4 worm cellular contexts compared by ENCODE assay signal in genomic region chrX:271509-271908, ce11.
TF ChIP-seq lines count a peak whose summit lies in the region.

No protein-coding gene starts in this region.

TF ChIP-seq in whole organism, L3 larva, 47 proteins besides CTCF, POLR2A, EP300 and RAD21:
- TF ChIP-seq hmg-11 (tag; optimal IDR thresholded peaks at IDR 0.05; lab: Kevin White, UChicago) (no peak), elt-1 (tag; optimal IDR thresholded peaks at IDR 0.05; lab: Kevin White, UChicago) (no peak), nhr-77 (tag; optimal IDR thresholded peaks at IDR 0.05; lab: Kevin White, UChicago) (no peak), nhr-28 (tag; optimal IDR thresholded peaks at IDR 0.05; lab: Kevin White, UChicago) (no peak), ztf-4 (tag; optimal IDR thresholded peaks at IDR 0.05; lab: Kevin White, UChicago) (no peak), ceh-28 (tag; optimal IDR thresholded peaks at IDR 0.05; lab: Kevin White, UChicago) (peak; percentile 78), lin-39 (tag; optimal IDR thresholded peaks at IDR 0.05; lab: Kevin White, UChicago) (no peak), ama-1 (optimal IDR thresholded peaks at IDR 0.05; lab: Kevin White, UChicago) (no peak)

TF ChIP-seq in whole organism, L4 larva, 104 proteins besides CTCF, POLR2A, EP300 and RAD21:
- TF ChIP-seq ceh-28 (tag; optimal IDR thresholded peaks at IDR 0.05; lab: Kevin White, UChicago) (peak; percentile 79), lim-7 (GFP tag; IDR thresholded peaks at IDR 0.05; lab: Robert Waterston, UW) (no peak), ceh-20 (GFP tag; IDR thresholded peaks at IDR 0.05; lab: Robert Waterston, UW) (no peak), lin-15B (tag; optimal IDR thresholded peaks at IDR 0.05; lab: Kevin White, UChicago) (no peak), hif-1 (tag; optimal IDR thresholded peaks at IDR 0.05; lab: Kevin White, UChicago) (no peak), hmg-1.1 (GFP tag; IDR thresholded peaks at IDR 0.05; lab: Robert Waterston, UW) (no peak), ceh-82 (tag; optimal IDR thresholded peaks at IDR 0.05; lab: Kevin White, UChicago) (no peak), nhr-76 (tag; optimal IDR thresholded peaks at IDR 0.05; lab: Kevin White, UChicago) (no peak)

TF ChIP-seq in whole organism, late embryonic, 69 proteins besides CTCF, POLR2A, EP300 and RAD21:
- TF ChIP-seq dmd-4 (tag; optimal IDR thresholded peaks at IDR 0.05; lab: Kevin White, UChicago; ENCODE audit: borderline replicate concordance) (no peak), ceh-48 (tag; optimal IDR thresholded peaks at IDR 0.05; lab: Kevin White, UChicago) (peak; percentile 26)

TF ChIP-seq in whole organism, midembryonic, 9 proteins besides CTCF, POLR2A, EP300 and RAD21:
- TF ChIP-seq T22C8.4 (GFP tag; IDR thresholded peaks at IDR 0.05; lab: Robert Waterston, UW) (peak; percentile 80), flt-1 (GFP tag; IDR thresholded peaks at IDR 0.05; lab: Robert Waterston, UW) (no peak), klf-2 (GFP tag; conservative IDR thresholded peaks at IDR 0.05; lab: Robert Waterston, UW) (no peak)
